Worm (Caenorhabditis elegans): ENCODE results near the gene C01G12.16.
A peak's percentile ranks its signal among the peaks of the same experiment; 100 is the strongest.

Gene C01G12.16

ce11 chrIII:4170903-4171377 lies 9.9 kb downstream of the C01G12.16 start, which contains the start of the genes rnf-121 and C16C10.4:
Gene rnf-121 (minus strand): TSS chrIII:4170953.
Gene C16C10.4 (plus strand): TSS chrIII:4171336.
- TF ChIP-seq lim-6 (tag; optimal IDR thresholded peaks at IDR 0.05) (peak; percentile 73), ttx-3 (tag; optimal IDR thresholded peaks at IDR 0.05) (peak; percentile 92), ceh-2 (tag; optimal IDR thresholded peaks at IDR 0.05) (peak; percentile 92), tbx-2 (tag; optimal IDR thresholded peaks at IDR 0.05) (peak; percentile 90), ceh-19 (GFP tag; optimal IDR thresholded peaks at IDR 0.05) (peak; percentile 92), pha-2 (tag; optimal IDR thresholded peaks at IDR 0.05) (peak; percentile 92), tbx-7 (tag; optimal IDR thresholded peaks at IDR 0.05) (peak; percentile 59), hlh-13 (GFP tag; optimal IDR thresholded peaks at IDR 0.05) (peak; percentile 71), ceh-24 (tag; optimal IDR thresholded peaks at IDR 0.05) (peak; percentile 82), hlh-8 (tag; optimal IDR thresholded peaks at IDR 0.05) (peak; percentile 94), zip-5 (tag; optimal IDR thresholded peaks at IDR 0.05) (peak; percentile 85), nhr-11 (tag; optimal IDR thresholded peaks at IDR 0.05) (no peak), ceh-48 (tag; optimal IDR thresholded peaks at IDR 0.05) (peak; percentile 76), sox-2 (GFP tag; IDR thresholded peaks at IDR 0.05) (0 out of 2 replicates have a peak, but pooled peaks have one; percentile 29), nhr-232 (tag; optimal IDR thresholded peaks at IDR 0.05) (peak; percentile 83), unc-55 (GFP tag; optimal IDR thresholded peaks at IDR 0.05) (no peak), lin-11 (tag; optimal IDR thresholded peaks at IDR 0.05) (peak; percentile 82), ama-1 (optimal IDR thresholded peaks at IDR 0.05) (no peak), madf-2 (tag; optimal IDR thresholded peaks at IDR 0.05) (peak; percentile 89), eyg-1 (tag; optimal IDR thresholded peaks at IDR 0.05) (peak; percentile 85), gmeb-2 (tag; optimal IDR thresholded peaks at IDR 0.05) (peak; percentile 88), C38D4.7 (GFP tag; optimal IDR thresholded peaks at IDR 0.05) (peak; percentile 90), ahr-1 (tag; optimal IDR thresholded peaks at IDR 0.05) (peak; percentile 89), F13H6.1 (tag; optimal IDR thresholded peaks at IDR 0.05) (peak; percentile 84), hlh-6 (tag; optimal IDR thresholded peaks at IDR 0.05) (peak; percentile 85), ceh-34 (tag; optimal IDR thresholded peaks at IDR 0.05) (peak; percentile 91), mec-3 (tag; optimal IDR thresholded peaks at IDR 0.05; ENCODE audit: borderline replicate concordance) (no peak), ceh-6 (GFP tag; optimal IDR thresholded peaks at IDR 0.05) (peak; percentile 85), ceh-31 (tag; optimal IDR thresholded peaks at IDR 0.05) (peak; percentile 90), sox-4 (tag; optimal IDR thresholded peaks at IDR 0.05) (peak; percentile 91), npax-4 (tag; optimal IDR thresholded peaks at IDR 0.05) (peak; percentile 82), ztf-16 (tag; optimal IDR thresholded peaks at IDR 0.05) (peak; percentile 88), hlh-30 (tag; optimal IDR thresholded peaks at IDR 0.05; ENCODE audit: insufficient read depth) (peak; percentile 23), ceh-30 (tag; optimal IDR thresholded peaks at IDR 0.05) (peak; percentile 93), ref-2 (tag; optimal IDR thresholded peaks at IDR 0.05) (peak; percentile 94), T23F11.4 (GFP tag; optimal IDR thresholded peaks at IDR 0.05) (peak; percentile 83), dmd-4 (tag; optimal IDR thresholded peaks at IDR 0.05; ENCODE audit: borderline replicate concordance) (peak; percentile 77), unc-86 (tag; optimal IDR thresholded peaks at IDR 0.05) (peak; percentile 93), odd-2 (tag; optimal IDR thresholded peaks at IDR 0.05) (peak; percentile 87), elt-4 (tag; optimal IDR thresholded peaks at IDR 0.05) (no peak), hlh-15 (tag; optimal IDR thresholded peaks at IDR 0.05) (peak; percentile 94), pax-1 (tag; optimal IDR thresholded peaks at IDR 0.05) (no peak), ceh-22 (tag; optimal IDR thresholded peaks at IDR 0.05) (peak; percentile 63), ceh-18 (tag; optimal IDR thresholded peaks at IDR 0.05) (peak; percentile 62), che-1 (tag; optimal IDR thresholded peaks at IDR 0.05) (peak; percentile 88), ceh-14 (tag; optimal IDR thresholded peaks at IDR 0.05) (peak; percentile 95), K02D7.2 (tag; optimal IDR thresholded peaks at IDR 0.05) (peak; percentile 93), fkh-10 (GFP tag; optimal IDR thresholded peaks at IDR 0.05) (peak; percentile 64), pag-3 (tag; optimal IDR thresholded peaks at IDR 0.05; ENCODE audit: borderline replicate concordance) (peak; percentile 37), syd-9 (tag; optimal IDR thresholded peaks at IDR 0.05) (peak; percentile 92), dve-1 (tag; optimal IDR thresholded peaks at IDR 0.05) (peak; percentile 65), rnt-1 (tag; optimal IDR thresholded peaks at IDR 0.05) (peak; percentile 93), sdc-2 (tag; optimal IDR thresholded peaks at IDR 0.05) (peak; percentile 82)
